Fruit fly (Drosophila melanogaster) whole organism, embryonic: ENCODE data around the gene CG13064.

Source experiments
- Abd-B ChIP-seq: fragments of 200-800 bp; sonication (Bioruptor generic); optimal IDR thresholded peaks from 2 replicates; lab custom pipeline; 2018; ENCODE audit warnings: missing biosample characterization, mild to moderate bottlenecking, missing genetic modification characterization, moderate library complexity
- CG15269 ChIP-seq: fragments of 200-800 bp; sonication (Bioruptor generic); optimal IDR thresholded peaks from 2 replicates; lab custom pipeline; 2018; ENCODE audit warnings: missing biosample characterization, mild to moderate bottlenecking, missing genetic modification characterization, moderate library complexity
- CG3065 ChIP-seq: fragments of 200-800 bp; sonication (Bioruptor generic); optimal IDR thresholded peaks from 2 replicates; lab custom pipeline; 2016; ENCODE audit warnings: missing biosample characterization, missing genetic modification characterization
- CG8281 ChIP-seq: fragments of 200-800 bp; sonication (Bioruptor generic); optimal IDR thresholded peaks from 2 replicates; lab custom pipeline; 2018; ENCODE audit warnings: missing biosample characterization, mild to moderate bottlenecking, missing genetic modification characterization, moderate library complexity
- CTCF ChIP-seq: fragments of 200-800 bp; sonication (Bioruptor generic); optimal IDR thresholded peaks from 2 replicates; lab custom pipeline; 2017; ENCODE audit warnings: missing biosample characterization, mild to moderate bottlenecking, missing genetic modification characterization, moderate library complexity
- Chrac-16 ChIP-seq: fragments of 200-800 bp; sonication (Bioruptor generic); optimal IDR thresholded peaks from 3 replicates; lab custom pipeline; 2016; ENCODE audit warnings: missing biosample characterization, missing genetic modification characterization
- Nf-YB ChIP-seq: fragments of 200-800 bp; sonication (Bioruptor generic); optimal IDR thresholded peaks from 3 replicates; lab custom pipeline; 2019; ENCODE audit warnings: missing biosample characterization, mild to moderate bottlenecking, missing genetic modification characterization, moderate library complexity
- ewg ChIP-seq: fragments of 200-800 bp; sonication (Bioruptor generic); optimal IDR thresholded peaks from 3 replicates; lab custom pipeline; 2017; ENCODE audit warnings: mild to moderate bottlenecking, missing biosample characterization, missing genetic modification reagents, missing genetic modification characterization
- fru ChIP-seq: fragments of >200 bp; optimal IDR thresholded peaks from 2 replicates; lab custom pipeline; 2017
- fu2 ChIP-seq: fragments of 200-800 bp; sonication (Bioruptor generic); optimal IDR thresholded peaks from 2 replicates; lab custom pipeline; 2016; ENCODE audit warnings: missing biosample characterization, missing genetic modification characterization
- pfk ChIP-seq: fragments of 200-800 bp; sonication (Bioruptor generic); optimal IDR thresholded peaks from 2 replicates; lab custom pipeline; 2018; ENCODE audit warnings: missing biosample characterization, mild to moderate bottlenecking, missing genetic modification characterization, moderate library complexity

DNA sequence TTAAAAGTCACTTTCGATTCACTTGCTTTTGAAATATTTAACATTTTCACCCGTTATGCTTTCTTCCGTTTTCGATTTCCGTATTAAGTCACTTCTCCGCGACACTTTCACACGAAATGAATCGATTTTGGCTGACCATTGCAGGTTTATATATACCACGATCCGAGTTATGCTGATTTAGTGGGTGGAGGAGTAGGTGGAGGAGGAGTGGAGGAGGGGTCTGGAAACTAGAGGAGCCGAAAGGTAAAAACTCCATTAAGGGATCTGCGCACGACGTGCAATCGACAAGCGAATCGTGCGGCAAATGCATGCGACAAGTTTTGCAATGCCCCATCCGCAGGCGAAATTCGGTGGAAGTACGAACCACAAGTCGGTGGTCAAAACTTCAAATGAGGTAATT, 10.6 kb downstream of the CG13064 start, which contains the start of gene CG13045:
- TF ChIP-seq fu2 (GFP tag; lab: Kevin White, UChicago) (no peak), Abd-B (GFP tag; lab: Kevin White, UChicago) (no peak), Nf-YB (no peak), ewg (GFP tag; lab: Kevin White, UChicago) (no peak), Chrac-16 (no peak), fru (no peak), CG15269 (tag; lab: Kevin White, UChicago) (no peak), CG3065 (GFP tag; lab: Kevin White, UChicago) (no peak), pfk (GFP tag; lab: Kevin White, UChicago) (no peak), CG8281 (no peak), CTCF (GFP tag; lab: Kevin White, UChicago) (no peak)
